Worm (Caenorhabditis elegans) whole organism, mixed stage, embryonic: ENCODE data around the gene T11B7.1.
A peak's percentile ranks its signal among the peaks of the same experiment; 100 is the strongest.

Experiments
- M03D4.4 ChIP-seq: sonication (generic microtip); optimal IDR thresholded peaks from 2 replicates; lab custom pipeline; 2017; ENCODE audit warnings: mild to moderate bottlenecking, missing genetic modification characterization, missing compliant biosample characterization
- bed-3 ChIP-seq: fragments of 200-800 bp; sonication (Bioruptor generic); optimal IDR thresholded peaks from 3 replicates; lab custom pipeline; 2018; ENCODE audit warnings: mild to moderate bottlenecking, missing genetic modification characterization, moderate library complexity, missing compliant biosample characterization
- ceh-39 ChIP-seq: fragments of 150-350 bp; optimal IDR thresholded peaks from 2 replicates; lab custom pipeline; 2014; ENCODE audit warnings: missing biosample characterization, missing genetic modification characterization
- ceh-43 ChIP-seq: fragments of 200-800 bp; sonication (Bioruptor generic); optimal IDR thresholded peaks from 2 replicates; lab custom pipeline; 2018; ENCODE audit warnings: mild to moderate bottlenecking, missing genetic modification characterization, moderate library complexity, missing compliant biosample characterization
- ceh-83 ChIP-seq: fragments of 200-800 bp; sonication (Bioruptor generic); optimal IDR thresholded peaks from 2 replicates; lab custom pipeline; 2018; ENCODE audit warnings: mild to moderate bottlenecking, missing genetic modification characterization, missing compliant biosample characterization
- ces-1 ChIP-seq: fragments of 150-350 bp; optimal IDR thresholded peaks from 2 replicates; lab custom pipeline; 2014; ENCODE audit warnings: missing biosample characterization, missing genetic modification reagents, missing genetic modification characterization
- cnd-1 ChIP-seq: fragments of 200-800 bp; sonication (Bioruptor generic); optimal IDR thresholded peaks from 2 replicates; lab custom pipeline; 2018; ENCODE audit warnings: mild to moderate bottlenecking, missing genetic modification characterization, missing compliant biosample characterization
- drap-1 ChIP-seq: fragments of 200-800 bp; sonication (Bioruptor generic); optimal IDR thresholded peaks from 3 replicates; lab custom pipeline; 2018; ENCODE audit warnings: mild to moderate bottlenecking, missing genetic modification characterization, missing compliant biosample characterization
- elt-1 ChIP-seq: sonication (generic microtip); optimal IDR thresholded peaks from 2 replicates; lab custom pipeline; 2017; ENCODE audit warnings: missing genetic modification characterization, mild to moderate bottlenecking, missing compliant biosample characterization, antibody characterized with exemption, moderate library complexity, borderline replicate concordance; ENCODE audit not compliant: insufficient read depth
- elt-3 ChIP-seq: fragments of 150-350 bp; optimal IDR thresholded peaks from 2 replicates; lab custom pipeline; 2014; ENCODE audit warnings: missing biosample characterization, missing genetic modification characterization
- flh-1 ChIP-seq: fragments of 200-800 bp; sonication (Bioruptor generic); optimal IDR thresholded peaks from 2 replicates; lab custom pipeline; 2018; ENCODE audit warnings: mild to moderate bottlenecking, missing genetic modification characterization, moderate library complexity, missing compliant biosample characterization
- ham-2 ChIP-seq: fragments of 200-800 bp; sonication (Bioruptor generic); optimal IDR thresholded peaks from 2 replicates; lab custom pipeline; 2018; ENCODE audit warnings: mild to moderate bottlenecking, missing genetic modification characterization, missing compliant biosample characterization
- hlh-1 ChIP-seq: fragments of 150-350 bp; optimal IDR thresholded peaks from 2 replicates; lab custom pipeline; 2014; ENCODE audit warnings: missing biosample characterization, missing genetic modification reagents, missing genetic modification characterization
- lin-32 ChIP-seq: fragments of 200-800 bp; sonication (Bioruptor generic); optimal IDR thresholded peaks from 2 replicates; lab custom pipeline; 2018; ENCODE audit warnings: mild to moderate bottlenecking, missing genetic modification characterization, missing compliant biosample characterization
- lsy-2 ChIP-seq: fragments of 150-350 bp; optimal IDR thresholded peaks from 2 replicates; lab custom pipeline; 2014; ENCODE audit warnings: missing biosample characterization, missing genetic modification characterization
- mab-5 ChIP-seq: fragments of 150-350 bp; optimal IDR thresholded peaks from 2 replicates; lab custom pipeline; 2014; ENCODE audit warnings: missing biosample characterization, missing genetic modification characterization
- mep-1 ChIP-seq: fragments of 150-350 bp; optimal IDR thresholded peaks from 2 replicates; lab custom pipeline; 2017; ENCODE audit warnings: missing biosample characterization, missing genetic modification reagents, missing genetic modification characterization, inconsistent platforms
- mls-2 ChIP-seq: sonication (generic microtip); optimal IDR thresholded peaks from 2 replicates; lab custom pipeline; 2016; ENCODE audit warnings: mild to moderate bottlenecking, missing genetic modification characterization, moderate library complexity, missing compliant biosample characterization
- nhr-2 ChIP-seq: fragments of 150-350 bp; optimal IDR thresholded peaks from 2 replicates; lab custom pipeline; 2014; ENCODE audit warnings: missing biosample characterization, missing genetic modification characterization
- nhr-237 ChIP-seq: fragments of 150-350 bp; optimal IDR thresholded peaks from 2 replicates; lab custom pipeline; 2014; ENCODE audit warnings: missing biosample characterization, missing genetic modification characterization
- nhr-28 ChIP-seq: fragments of 150-350 bp; optimal IDR thresholded peaks from 2 replicates; lab custom pipeline; 2014; ENCODE audit warnings: missing biosample characterization, missing genetic modification characterization
- nhr-76 ChIP-seq: sonication (generic microtip); optimal IDR thresholded peaks from 2 replicates; lab custom pipeline; 2017; ENCODE audit warnings: missing biosample characterization, missing genetic modification characterization
- pha-4 ChIP-seq: fragments of 150-350 bp; optimal IDR thresholded peaks from 2 replicates; lab custom pipeline; 2018; ENCODE audit warnings: missing biosample characterization, missing genetic modification reagents, missing genetic modification characterization
- sem-2 ChIP-seq: fragments of 200-800 bp; sonication (Bioruptor generic); optimal IDR thresholded peaks from 2 replicates; lab custom pipeline; 2018; ENCODE audit warnings: mild to moderate bottlenecking, missing genetic modification characterization, missing compliant biosample characterization
- snpc-4 ChIP-seq: fragments of 150-350 bp; optimal IDR thresholded peaks from 2 replicates; lab custom pipeline; 2014; ENCODE audit warnings: missing biosample characterization, missing genetic modification characterization
- sptf-1 ChIP-seq: sonication (generic microtip); optimal IDR thresholded peaks from 2 replicates; lab custom pipeline; 2017; ENCODE audit warnings: mild to moderate bottlenecking, missing genetic modification characterization, moderate library complexity, missing compliant biosample characterization
- tbx-8 ChIP-seq: fragments of 200-800 bp; sonication (Bioruptor generic); optimal IDR thresholded peaks from 2 replicates; lab custom pipeline; 2018; ENCODE audit warnings: mild to moderate bottlenecking, missing genetic modification characterization, moderate library complexity, missing compliant biosample characterization
- unc-120 ChIP-seq: sonication (generic microtip); optimal IDR thresholded peaks from 2 replicates; lab custom pipeline; 2017; ENCODE audit warnings: missing genetic modification characterization, missing compliant biosample characterization; ENCODE audit not compliant: poor library complexity, severe bottlenecking
- unc-62 ChIP-seq: fragments of 150-350 bp; optimal IDR thresholded peaks from 2 replicates; lab custom pipeline; 2014; ENCODE audit warnings: missing biosample characterization, missing genetic modification reagents, missing genetic modification characterization
- zip-8 ChIP-seq: fragments of 150-350 bp; optimal IDR thresholded peaks from 2 replicates; lab custom pipeline; 2014; ENCODE audit warnings: missing biosample characterization, missing genetic modification characterization
- ztf-11 ChIP-seq: fragments of 150-350 bp; optimal IDR thresholded peaks from 2 replicates; lab custom pipeline; 2014; ENCODE audit warnings: missing biosample characterization, missing genetic modification characterization

Gene T11B7.1

DNA sequence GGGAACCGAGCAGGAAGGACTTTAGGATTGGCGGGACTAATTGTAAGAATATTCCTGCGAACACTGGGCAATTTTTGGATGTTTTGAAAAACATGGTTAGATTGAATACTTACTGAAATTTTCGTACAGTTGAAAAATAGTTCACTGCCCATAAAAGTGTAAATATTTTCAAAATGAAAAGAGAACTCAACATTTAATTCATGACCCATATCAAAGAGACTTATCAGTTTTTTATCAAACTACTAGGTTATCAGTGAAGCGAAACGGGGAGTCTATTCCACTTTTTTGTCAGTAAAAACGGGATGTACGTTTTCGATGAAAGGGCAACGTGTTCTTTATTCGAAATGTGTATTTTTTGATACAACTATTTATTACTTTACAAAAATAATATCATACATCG is 5.4 kb downstream of the T11B7.1 start:
- TF ChIP-seq hlh-1 (tag; lab: Kevin White, UChicago) (no peak), lin-32 (no peak)

DNA sequence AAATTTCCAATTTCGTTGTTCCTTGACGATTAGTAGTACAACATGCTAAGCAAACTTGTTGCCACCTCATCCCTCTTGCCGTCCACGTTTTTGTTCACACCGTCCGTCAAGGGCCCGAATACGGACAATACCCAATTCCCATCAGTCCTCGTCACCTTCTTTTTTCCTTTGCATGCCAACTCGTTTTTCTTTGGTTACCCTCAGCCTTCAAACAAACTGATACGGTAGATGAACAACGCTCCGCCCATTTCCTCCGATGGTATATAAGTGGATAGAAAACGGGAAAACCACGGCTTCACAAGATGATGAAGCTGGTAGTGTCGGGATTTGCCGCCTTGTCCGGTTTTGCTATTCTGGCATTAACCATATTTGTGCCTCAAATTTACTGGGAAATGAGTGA is 7.4 kb downstream of the T11B7.1 start, which contains the start of gene col-118:
col-118 (plus strand) TSS at position 301 of the 400 bp plus-strand sequence.
- TF ChIP-seq hlh-1 (tag; lab: Kevin White, UChicago): no peak
- TF ChIP-seq ham-2: no peak
- TF ChIP-seq nhr-2 (tag; lab: Kevin White, UChicago): no peak
- TF ChIP-seq unc-120 (tag; lab: Kevin White, UChicago): no peak
- no peak for TF ChIP-seq unc-62 (GFP tag; lab: Kevin White, UChicago)
- no peak for TF ChIP-seq nhr-76 (tag; lab: Kevin White, UChicago)
- TF ChIP-seq ces-1 (GFP tag; lab: Kevin White, UChicago): no peak
- no peak for TF ChIP-seq nhr-28
- no peak for TF ChIP-seq lsy-2
- no peak for TF ChIP-seq bed-3 (GFP tag; lab: Kevin White, UChicago)
- TF ChIP-seq elt-3 (tag; lab: Kevin White, UChicago): no peak
- TF ChIP-seq M03D4.4 (tag; lab: Kevin White, UChicago): no peak
- TF ChIP-seq elt-1 (tag; lab: Kevin White, UChicago): no peak
- no peak for TF ChIP-seq ceh-83 (GFP tag; lab: Kevin White, UChicago)
- no peak for TF ChIP-seq sptf-1 (tag; lab: Kevin White, UChicago)
- TF ChIP-seq snpc-4: no peak
- TF ChIP-seq mab-5: no peak
- TF ChIP-seq drap-1: no peak
- no peak for TF ChIP-seq nhr-237 (tag; lab: Kevin White, UChicago)
- TF ChIP-seq mep-1 (tag; lab: Kevin White, UChicago): no peak

DNA sequence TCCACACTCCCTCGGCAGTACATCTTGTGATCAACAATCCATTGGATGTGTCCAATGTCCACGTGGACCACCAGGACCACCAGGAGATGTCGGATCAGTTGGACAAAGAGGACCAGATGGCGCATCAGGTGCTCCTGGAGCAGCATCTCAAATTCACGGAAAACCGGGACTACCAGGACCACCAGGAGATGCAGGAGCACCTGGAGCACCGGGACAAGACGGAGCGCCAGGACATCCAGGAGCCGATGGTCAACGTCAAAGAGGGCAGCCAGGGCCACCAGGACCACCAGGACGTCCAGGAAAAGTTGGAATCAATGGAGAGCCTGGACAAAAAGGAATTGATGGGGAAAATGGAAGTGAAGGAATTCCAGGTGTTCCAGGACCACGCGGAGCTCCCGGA is 8.5 kb downstream of the T11B7.1 start:
- TF ChIP-seq snpc-4 (no peak), ztf-11 (tag; lab: Kevin White, UChicago) (no peak), lsy-2 (no peak)
- TF ChIP-seq, all 35 proteins: peak for 0

DNA sequence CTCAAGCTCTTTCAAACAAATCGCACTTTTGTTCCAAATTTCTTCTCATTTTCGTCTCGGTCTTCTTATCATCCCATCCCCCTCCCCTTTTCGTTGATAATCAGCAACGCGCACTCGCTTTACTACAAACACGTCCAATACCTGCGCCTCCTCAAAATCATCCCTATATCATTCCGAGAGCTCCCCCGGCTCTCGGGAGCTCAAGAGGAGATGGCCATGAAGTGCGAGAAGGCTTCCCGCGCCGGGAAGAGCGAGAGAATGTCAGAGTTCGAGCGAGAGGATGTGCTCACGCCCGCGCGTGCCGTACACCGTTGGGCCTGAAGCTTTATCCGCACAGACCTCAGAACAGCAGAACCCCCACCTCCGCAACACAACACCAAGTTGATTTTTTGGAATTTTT is 10.3 kb downstream of the T11B7.1 start:
- TF ChIP-seq unc-120 (tag; lab: Kevin White, UChicago) (peak; percentile 53), ceh-43 (GFP tag; lab: Kevin White, UChicago) (no peak)
- TF ChIP-seq, all 35 proteins: peak for 1

DNA sequence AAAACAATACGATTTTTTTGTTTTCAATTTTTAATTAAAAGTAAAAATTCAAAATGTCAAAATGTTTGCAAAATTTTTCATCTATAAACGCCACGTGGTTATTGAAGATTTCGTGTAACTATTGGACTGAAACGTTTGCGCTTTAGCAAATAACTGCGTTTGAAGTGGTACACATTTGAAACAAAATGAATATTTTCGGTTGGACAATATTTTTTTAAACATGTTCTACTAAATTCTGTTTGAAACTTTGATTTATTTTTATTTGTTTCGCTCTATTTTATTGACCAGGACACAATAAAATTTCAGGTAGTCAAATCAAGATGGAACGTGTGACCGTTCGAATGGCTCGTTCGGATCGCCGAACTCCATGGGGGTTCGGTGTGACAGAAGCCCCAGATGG is 11.7 kb downstream of the T11B7.1 start, which contains the start of gene alp-1:
alp-1 (plus strand) TSS at position 301 of the 400 bp plus-strand sequence.
- TF ChIP-seq nhr-28 (no peak), nhr-76 (tag; lab: Kevin White, UChicago) (no peak), elt-3 (tag; lab: Kevin White, UChicago) (no peak), elt-1 (tag; lab: Kevin White, UChicago) (no peak), ztf-11 (tag; lab: Kevin White, UChicago) (no peak), bed-3 (GFP tag; lab: Kevin White, UChicago) (no peak), ham-2 (no peak), ceh-39 (tag; lab: Kevin White, UChicago) (no peak), flh-1 (GFP tag; lab: Kevin White, UChicago) (no peak)
- TF ChIP-seq, all 35 proteins: peak for 0

DNA sequence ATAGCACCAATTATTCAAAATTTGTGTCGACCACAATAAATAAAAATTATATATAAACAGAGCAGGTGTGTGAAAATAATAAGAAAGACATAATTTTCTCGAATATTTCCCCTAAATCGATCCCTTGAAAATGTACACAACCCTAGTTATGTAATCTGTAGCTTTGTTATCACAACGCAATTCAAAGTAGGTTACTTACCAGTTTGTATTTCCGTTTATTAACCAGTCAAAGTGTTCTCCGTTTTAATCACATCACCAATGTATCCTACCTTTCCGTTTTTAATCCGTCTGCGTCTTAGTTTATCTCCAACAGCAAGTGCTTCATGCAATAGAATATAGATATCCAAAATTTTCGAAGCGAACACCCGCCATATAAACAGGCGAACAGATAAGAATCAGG is 12.8 kb downstream of the T11B7.1 start:
- TF ChIP-seq ham-2: peak; percentile 66
- no peak for TF ChIP-seq lsy-2
- TF ChIP-seq sem-2: no peak
- TF ChIP-seq, all 35 proteins: peak for 1

DNA sequence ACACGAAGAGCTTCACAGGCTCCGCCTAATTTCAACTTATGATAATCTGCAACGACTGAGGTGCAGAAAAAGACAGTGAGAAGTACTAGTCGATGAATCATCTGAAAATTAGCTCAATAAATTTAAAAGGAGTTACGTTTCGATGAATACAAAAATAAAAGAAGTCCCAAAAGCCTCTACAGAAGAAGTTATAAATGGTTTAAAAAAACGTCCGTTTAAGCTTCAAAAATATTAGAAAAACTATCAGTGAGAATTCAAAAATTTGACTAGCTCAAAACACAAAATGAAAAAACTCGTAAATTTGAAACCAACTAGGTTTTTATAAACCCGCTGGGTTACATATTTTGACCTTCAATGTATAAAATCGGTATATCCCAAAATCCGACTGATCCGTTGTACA is 15.4 kb downstream of the T11B7.1 start, which contains the start of gene T11B7.5:
T11B7.5 (minus strand) TSS at position 101 of the 400 bp plus-strand sequence.
- TF ChIP-seq elt-3 (tag; lab: Kevin White, UChicago): no peak
- no peak for TF ChIP-seq nhr-237 (tag; lab: Kevin White, UChicago)
- TF ChIP-seq cnd-1 (tag; lab: Kevin White, UChicago): no peak
- no peak for TF ChIP-seq nhr-28
- TF ChIP-seq mls-2 (tag; lab: Kevin White, UChicago): no peak
- TF ChIP-seq sptf-1 (tag; lab: Kevin White, UChicago): no peak
- TF ChIP-seq flh-1 (GFP tag; lab: Kevin White, UChicago): no peak
- no peak for TF ChIP-seq ceh-83 (GFP tag; lab: Kevin White, UChicago)
- TF ChIP-seq pha-4 (tag; lab: Kevin White, UChicago): no peak
- no peak for TF ChIP-seq mab-5
- TF ChIP-seq bed-3 (GFP tag; lab: Kevin White, UChicago): no peak
- no peak for TF ChIP-seq ceh-39 (tag; lab: Kevin White, UChicago)
- TF ChIP-seq M03D4.4 (tag; lab: Kevin White, UChicago): no peak
- no peak for TF ChIP-seq ham-2
- no peak for TF ChIP-seq tbx-8
- TF ChIP-seq mep-1 (tag; lab: Kevin White, UChicago): no peak
- TF ChIP-seq zip-8 (tag; lab: Kevin White, UChicago): no peak
